Worm (Caenorhabditis elegans): ENCODE data around the gene R12C12.7.

Gene R12C12.7

ce11 chrII:6055927-6056326 is at the start of gene R12C12.7:
R12C12.7 (minus strand) TSS chrII:6055985.
- TF ChIP-seq tbx-37 (GFP tag; conservative IDR thresholded peaks at IDR 0.05) (no peak), scrt-1 (GFP tag; IDR thresholded peaks at IDR 0.05) (no peak), ets-7 (tag; optimal IDR thresholded peaks at IDR 0.05) (no peak), ceh-36 (tag; optimal IDR thresholded peaks at IDR 0.05) (no peak), hmg-4 (GFP tag; optimal IDR thresholded peaks at IDR 0.05) (no peak), ceh-13 (GFP tag; optimal IDR thresholded peaks at IDR 0.05) (no peak), sea-1 (GFP tag; conservative IDR thresholded peaks at IDR 0.05) (no peak), pes-1 (GFP tag; IDR thresholded peaks at IDR 0.05) (no peak), tbx-11 (GFP tag; IDR thresholded peaks at IDR 0.05) (0 out of 2 replicates have a peak, but pooled peaks have one; percentile 26), aly-1 (tag; optimal IDR thresholded peaks at IDR 0.05) (no peak), F13C5.2 (tag; optimal IDR thresholded peaks at IDR 0.05) (peak; percentile 9), hmbx-1 (tag; optimal IDR thresholded peaks at IDR 0.05) (no peak), ama-1 (optimal IDR thresholded peaks at IDR 0.05) (no peak), tra-4 (tag; optimal IDR thresholded peaks at IDR 0.05) (no peak), flt-1 (GFP tag; IDR thresholded peaks at IDR 0.05) (no peak), B0310.2 (tag; optimal IDR thresholded peaks at IDR 0.05) (no peak), hnd-1 (tag; optimal IDR thresholded peaks at IDR 0.05) (no peak)

- TF ChIP-seq hmg-4 (GFP tag; optimal IDR thresholded peaks at IDR 0.05): no peak
- TF ChIP-seq hnd-1 (tag; optimal IDR thresholded peaks at IDR 0.05): no peak
- TF ChIP-seq hmbx-1 (tag; optimal IDR thresholded peaks at IDR 0.05): no peak
- TF ChIP-seq scrt-1 (GFP tag; IDR thresholded peaks at IDR 0.05): no peak
Measured at ce11 chrII:6103986-6104385, 48.2 kb upstream of the R12C12.7 start.

ce11 chrII:6101475-6101874 is 45.7 kb upstream of the R12C12.7 start:
- TF ChIP-seq ceh-36 (tag; optimal IDR thresholded peaks at IDR 0.05) (no peak), ets-7 (tag; optimal IDR thresholded peaks at IDR 0.05) (no peak), tbx-37 (GFP tag; conservative IDR thresholded peaks at IDR 0.05) (no peak), flt-1 (GFP tag; IDR thresholded peaks at IDR 0.05) (no peak), sea-1 (GFP tag; conservative IDR thresholded peaks at IDR 0.05) (no peak), tbx-11 (GFP tag; IDR thresholded peaks at IDR 0.05) (no peak), aly-1 (tag; optimal IDR thresholded peaks at IDR 0.05) (no peak), tra-4 (tag; optimal IDR thresholded peaks at IDR 0.05) (no peak)

- no peak for TF ChIP-seq scrt-1 (GFP tag; IDR thresholded peaks at IDR 0.05)
- no peak for TF ChIP-seq tbx-11 (GFP tag; IDR thresholded peaks at IDR 0.05)
Measured at ce11 chrII:6099500-6099899, 43.7 kb upstream of the R12C12.7 start, which contains the start of gene rgs-3. rgs-3 (plus strand) TSS chrII:6099800.

ce11 chrII:6097441-6097840 is 41.7 kb upstream of the R12C12.7 start, which contains the start of the genes tpp-2 and rbbp-5:
tpp-2 (minus strand) TSS chrII:6097597.
rbbp-5 (plus strand) TSS chrII:6097830.
- TF ChIP-seq tbx-37 (GFP tag; conservative IDR thresholded peaks at IDR 0.05) (peak; percentile 57; the same call in 1 of the 2 replicates), tra-4 (tag; optimal IDR thresholded peaks at IDR 0.05) (no peak), scrt-1 (GFP tag; IDR thresholded peaks at IDR 0.05) (no peak)

- TF ChIP-seq ceh-13 (GFP tag; optimal IDR thresholded peaks at IDR 0.05) (no peak), tra-4 (tag; optimal IDR thresholded peaks at IDR 0.05) (no peak), ceh-36 (tag; optimal IDR thresholded peaks at IDR 0.05) (no peak), hmbx-1 (tag; optimal IDR thresholded peaks at IDR 0.05) (no peak), flt-1 (GFP tag; IDR thresholded peaks at IDR 0.05) (no peak), scrt-1 (GFP tag; IDR thresholded peaks at IDR 0.05) (no peak), pes-1 (GFP tag; IDR thresholded peaks at IDR 0.05) (no peak)
Measured at ce11 chrII:6091380-6091779, 35.6 kb upstream of the R12C12.7 start, which contains the start of the genes fbf-2 and nspg-3. fbf-2 (minus strand) TSS chrII:6091480. nspg-3 (plus strand) TSS chrII:6091767.

- TF ChIP-seq ceh-36 (tag; optimal IDR thresholded peaks at IDR 0.05) (no peak), hmg-4 (GFP tag; optimal IDR thresholded peaks at IDR 0.05) (no peak), ceh-13 (GFP tag; optimal IDR thresholded peaks at IDR 0.05) (no peak), ama-1 (optimal IDR thresholded peaks at IDR 0.05) (no peak), B0310.2 (tag; optimal IDR thresholded peaks at IDR 0.05) (no peak), scrt-1 (GFP tag; IDR thresholded peaks at IDR 0.05) (no peak), F13C5.2 (tag; optimal IDR thresholded peaks at IDR 0.05) (no peak), aly-1 (tag; optimal IDR thresholded peaks at IDR 0.05) (no peak), flt-1 (GFP tag; IDR thresholded peaks at IDR 0.05) (no peak), pes-1 (GFP tag; IDR thresholded peaks at IDR 0.05) (no peak), ets-7 (tag; optimal IDR thresholded peaks at IDR 0.05) (no peak), tbx-37 (GFP tag; conservative IDR thresholded peaks at IDR 0.05) (no peak), tbx-11 (GFP tag; IDR thresholded peaks at IDR 0.05) (no peak), tra-4 (tag; optimal IDR thresholded peaks at IDR 0.05) (no peak), sea-1 (GFP tag; conservative IDR thresholded peaks at IDR 0.05) (no peak), hnd-1 (tag; optimal IDR thresholded peaks at IDR 0.05) (no peak)
Measured at ce11 chrII:6082620-6083019, 26.8 kb upstream of the R12C12.7 start, which contains the start of gene F21H12.3. F21H12.3 (plus strand) TSS chrII:6082920.

ce11 chrII:6080743-6081142 is 25.0 kb upstream of the R12C12.7 start, which contains the start of gene fbf-1:
fbf-1 (minus strand) TSS chrII:6080843.
- TF ChIP-seq flt-1 (GFP tag; IDR thresholded peaks at IDR 0.05) (no peak), tbx-37 (GFP tag; conservative IDR thresholded peaks at IDR 0.05) (no peak), ceh-36 (tag; optimal IDR thresholded peaks at IDR 0.05) (no peak), hmbx-1 (tag; optimal IDR thresholded peaks at IDR 0.05) (no peak), tra-4 (tag; optimal IDR thresholded peaks at IDR 0.05) (no peak), hnd-1 (tag; optimal IDR thresholded peaks at IDR 0.05) (no peak), aly-1 (tag; optimal IDR thresholded peaks at IDR 0.05) (no peak), sea-1 (GFP tag; conservative IDR thresholded peaks at IDR 0.05) (no peak), hmg-4 (GFP tag; optimal IDR thresholded peaks at IDR 0.05) (no peak), ceh-13 (GFP tag; optimal IDR thresholded peaks at IDR 0.05) (no peak), ama-1 (optimal IDR thresholded peaks at IDR 0.05) (no peak), ets-7 (tag; optimal IDR thresholded peaks at IDR 0.05) (no peak), B0310.2 (tag; optimal IDR thresholded peaks at IDR 0.05) (no peak), pes-1 (GFP tag; IDR thresholded peaks at IDR 0.05) (no peak), scrt-1 (GFP tag; IDR thresholded peaks at IDR 0.05) (no peak), tbx-11 (GFP tag; IDR thresholded peaks at IDR 0.05) (no peak), F13C5.2 (tag; optimal IDR thresholded peaks at IDR 0.05) (no peak)
